Worm (Caenorhabditis elegans): Measurements from ENCODE around the gene C12D12.3.

C12D12.3 gene

ce11 chrX:3444514-3444913, 44.6 kb upstream of the C12D12.3 start, which contains the start of gene ZK813.7:
Gene ZK813.7 (plus strand): TSS chrX:3444814.
- TF ChIP-seq zip-5 (tag; optimal IDR thresholded peaks at IDR 0.05): no peak
- no peak for TF ChIP-seq ref-2 (tag; optimal IDR thresholded peaks at IDR 0.05)

DNA sequence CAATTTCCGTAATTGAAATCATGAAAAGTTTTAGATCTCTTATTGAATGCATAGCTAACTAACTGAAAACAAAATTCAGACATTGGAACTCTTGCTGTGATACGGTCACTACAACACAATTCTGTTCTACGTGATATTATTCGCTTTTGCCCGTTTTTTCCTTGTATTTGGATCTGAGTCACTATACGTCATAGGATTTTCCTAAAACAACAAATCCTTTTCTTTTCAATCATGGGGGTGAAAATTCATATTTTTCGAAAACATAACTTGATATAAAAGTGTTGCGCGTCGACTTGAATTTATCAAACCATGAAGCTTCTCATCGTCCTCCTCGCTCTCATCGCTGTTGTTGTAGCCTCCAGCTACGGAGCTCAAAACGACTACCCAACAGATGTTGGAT, 43.1 kb upstream of the C12D12.3 start, which contains the start of gene ZK813.1:
Gene ZK813.1 (plus strand): TSS at position 301 of the 400 bp plus-strand sequence.
- no peak for TF ChIP-seq pag-3 (tag; optimal IDR thresholded peaks at IDR 0.05; ENCODE audit: borderline replicate concordance)
- TF ChIP-seq pat-9 (tag; optimal IDR thresholded peaks at IDR 0.05): no peak
- TF ChIP-seq unc-86 (tag; optimal IDR thresholded peaks at IDR 0.05): no peak
- TF ChIP-seq lim-6 (tag; optimal IDR thresholded peaks at IDR 0.05): no peak
- no peak for TF ChIP-seq ceh-2 (tag; optimal IDR thresholded peaks at IDR 0.05)

DNA sequence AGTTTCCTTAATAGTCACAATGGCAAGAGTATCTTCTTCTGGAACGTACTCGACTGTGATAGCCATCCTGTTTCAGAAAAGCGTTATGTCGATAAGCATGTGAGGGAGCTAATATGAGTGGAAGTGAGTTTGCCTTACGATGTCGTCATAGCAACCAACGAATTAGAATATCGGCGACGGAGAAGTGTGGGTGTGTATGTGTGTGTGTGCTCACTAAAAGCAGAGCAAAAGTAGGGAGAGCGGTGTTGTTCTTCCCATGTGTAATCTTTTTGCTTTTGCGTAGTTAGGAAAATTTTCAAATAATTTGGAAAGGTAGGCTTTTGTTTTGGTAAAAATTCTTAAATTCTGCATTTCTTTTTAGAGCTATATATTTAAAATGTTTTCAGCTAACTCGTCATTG, 38.0 kb upstream of the C12D12.3 start, which contains the start of gene ZK813.5:
Gene ZK813.5 (minus strand): TSS at position 101 of the 400 bp plus-strand sequence.
- no peak for TF ChIP-seq C08G9.2 (tag; optimal IDR thresholded peaks at IDR 0.05)
- no peak for TF ChIP-seq unc-3 (GFP tag; conservative IDR thresholded peaks at IDR 0.05)
- TF ChIP-seq unc-3 (tag; optimal IDR thresholded peaks at IDR 0.05): no peak
- TF ChIP-seq ahr-1 (tag; optimal IDR thresholded peaks at IDR 0.05): no peak
- no peak for TF ChIP-seq hlh-6 (tag; optimal IDR thresholded peaks at IDR 0.05)
- TF ChIP-seq unc-86 (tag; optimal IDR thresholded peaks at IDR 0.05): no peak
- TF ChIP-seq eyg-1 (tag; optimal IDR thresholded peaks at IDR 0.05): no peak
- no peak for TF ChIP-seq hlh-30 (tag; optimal IDR thresholded peaks at IDR 0.05; ENCODE audit: insufficient read depth)
- TF ChIP-seq sox-2 (GFP tag; IDR thresholded peaks at IDR 0.05): no peak
- no peak for TF ChIP-seq ceh-24 (tag; optimal IDR thresholded peaks at IDR 0.05)
- TF ChIP-seq madf-2 (tag; optimal IDR thresholded peaks at IDR 0.05): no peak
- no peak for TF ChIP-seq K09A11.1 (tag; optimal IDR thresholded peaks at IDR 0.05; ENCODE audit: insufficient read depth)
- no peak for TF ChIP-seq unc-42 (tag; optimal IDR thresholded peaks at IDR 0.05)
- no peak for TF ChIP-seq ceh-9 (tag; optimal IDR thresholded peaks at IDR 0.05)
- no peak for TF ChIP-seq sdc-2 (tag; optimal IDR thresholded peaks at IDR 0.05)
- TF ChIP-seq nhr-232 (tag; optimal IDR thresholded peaks at IDR 0.05): no peak
- TF ChIP-seq ref-2 (tag; optimal IDR thresholded peaks at IDR 0.05): no peak
- TF ChIP-seq ceh-22 (tag; optimal IDR thresholded peaks at IDR 0.05): no peak
- no peak for TF ChIP-seq pha-2 (tag; optimal IDR thresholded peaks at IDR 0.05)

DNA sequence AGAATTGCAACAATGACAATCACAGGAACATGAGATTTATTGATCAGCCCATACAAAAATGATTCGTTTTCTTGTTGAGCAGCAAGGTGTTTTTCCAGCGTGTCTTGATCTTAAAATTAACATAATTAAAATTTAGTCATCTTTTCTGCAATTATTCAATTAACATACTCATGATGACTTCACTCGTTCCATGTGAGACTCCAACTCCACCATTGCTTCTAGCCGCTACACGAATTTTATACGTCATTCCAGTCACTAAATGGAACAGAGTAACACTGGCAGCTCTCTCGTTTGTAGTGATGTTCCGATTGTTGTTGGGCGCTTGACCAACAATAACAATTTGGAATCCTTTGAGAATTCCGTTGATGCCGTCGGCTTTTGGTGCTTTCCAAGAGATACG, 35.2 kb upstream of the C12D12.3 start:
- TF ChIP-seq ceh-19 (GFP tag; optimal IDR thresholded peaks at IDR 0.05) (no peak), pros-1 (tag; optimal IDR thresholded peaks at IDR 0.05) (no peak), pax-1 (tag; optimal IDR thresholded peaks at IDR 0.05) (no peak), pqm-1 (tag; optimal IDR thresholded peaks at IDR 0.05) (no peak), fkh-6 (tag; optimal IDR thresholded peaks at IDR 0.05) (no peak), pat-9 (tag; optimal IDR thresholded peaks at IDR 0.05) (no peak), pag-3 (tag; optimal IDR thresholded peaks at IDR 0.05; ENCODE audit: borderline replicate concordance) (no peak), mec-3 (tag; optimal IDR thresholded peaks at IDR 0.05; ENCODE audit: borderline replicate concordance) (no peak), hlh-13 (GFP tag; optimal IDR thresholded peaks at IDR 0.05) (no peak)

DNA sequence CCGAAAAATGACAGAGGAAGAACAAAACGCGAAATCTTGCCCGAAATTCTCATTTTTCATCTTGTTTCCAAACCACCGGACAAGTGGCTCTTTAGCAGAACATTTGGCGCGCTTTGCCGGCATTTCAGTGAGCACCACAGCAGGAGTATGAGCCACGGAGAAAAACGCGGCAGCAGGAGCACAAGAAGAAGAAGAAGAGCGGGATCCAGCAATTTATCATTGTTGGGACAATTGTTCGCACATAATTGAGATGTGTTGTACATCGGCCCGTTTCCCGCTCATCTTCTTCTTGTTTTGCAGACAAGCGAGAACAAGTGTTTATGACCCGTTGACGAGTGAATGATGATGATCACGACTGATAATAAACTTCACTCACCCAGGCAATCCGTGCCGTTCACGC, 33.5 kb upstream of the C12D12.3 start:
- TF ChIP-seq ceh-18 (tag; optimal IDR thresholded peaks at IDR 0.05) (peak; percentile 40), eyg-1 (tag; optimal IDR thresholded peaks at IDR 0.05) (no peak), dmd-4 (tag; optimal IDR thresholded peaks at IDR 0.05; ENCODE audit: borderline replicate concordance) (no peak), hlh-8 (tag; optimal IDR thresholded peaks at IDR 0.05) (no peak), tbx-2 (tag; optimal IDR thresholded peaks at IDR 0.05) (peak; percentile 27), rnt-1 (tag; optimal IDR thresholded peaks at IDR 0.05) (peak; percentile 74), unc-55 (GFP tag; optimal IDR thresholded peaks at IDR 0.05) (peak; percentile 88)
